Worm (Caenorhabditis elegans) whole organism, L4/young adult: ENCODE data around the gene gid-7.

Source experiments
- W03F9.2 ChIP-seq: fragments of 150-350 bp; optimal IDR thresholded peaks from 2 replicates; lab custom pipeline; 2014; ENCODE audit warnings: missing biosample characterization, missing genetic modification characterization
- dao-5 ChIP-seq: sonication (generic microtip); optimal IDR thresholded peaks from 2 replicates; lab custom pipeline; 2016; ENCODE audit warnings: missing genotype, missing genetic modification characterization, moderate library complexity, missing compliant biosample characterization
- him-1 ChIP-seq: sonication (generic microtip); optimal IDR thresholded peaks from 2 replicates; lab custom pipeline; 2016; ENCODE audit warnings: missing genotype, missing genetic modification reagents, missing genetic modification characterization, missing compliant biosample characterization

The gid-7 gene

DNA sequence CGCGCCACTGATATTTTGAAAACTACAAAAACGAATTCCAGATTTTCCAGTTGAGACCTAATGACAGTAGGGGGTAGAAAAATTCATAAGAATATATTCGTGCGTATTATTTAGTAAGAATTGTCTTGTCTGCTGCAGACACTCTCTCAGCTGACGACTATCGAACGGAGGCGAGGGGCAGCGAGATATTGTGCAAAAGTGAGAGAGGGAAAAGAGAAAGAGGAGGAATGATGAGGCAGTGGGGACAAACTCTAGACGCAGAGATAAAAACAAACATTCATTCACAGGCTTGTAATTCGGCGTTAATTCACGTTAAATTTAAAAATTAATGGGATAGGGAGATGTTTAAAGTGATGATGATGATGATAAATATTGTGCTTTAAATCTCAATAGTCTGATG lies at the start of gene gid-7:
TSS of gene gid-7 (minus strand) at position 188 of the 400 bp plus-strand sequence.
- TF ChIP-seq dao-5 (tag; lab: Kevin White, UChicago): no peak
- no peak for TF ChIP-seq him-1 (tag; lab: Kevin White, UChicago)
- TF ChIP-seq W03F9.2: no peak

DNA sequence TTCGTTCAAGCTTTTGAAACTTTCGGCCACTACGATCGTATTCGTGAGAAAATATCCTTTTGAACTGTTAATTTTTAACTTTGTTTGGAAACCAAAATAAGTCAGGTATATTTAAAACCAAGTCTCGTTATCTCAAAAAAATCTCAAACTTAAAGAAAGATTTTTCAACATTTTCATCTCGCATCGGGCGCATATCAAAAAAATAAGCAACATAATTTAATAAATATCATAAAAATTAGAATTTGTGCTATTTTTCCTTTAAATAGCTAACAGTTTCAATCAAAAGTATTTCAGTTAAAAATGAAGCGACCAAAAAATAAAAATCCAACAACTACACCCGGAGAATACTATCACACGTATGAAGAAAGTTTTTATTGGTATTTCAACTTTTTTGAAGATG lies 49.1 kb upstream of the gid-7 start, which contains the start of gene srw-7:
TSS of gene srw-7 (plus strand) at position 301 of the 400 bp plus-strand sequence.
- no peak for TF ChIP-seq W03F9.2
- no peak for TF ChIP-seq him-1 (tag; lab: Kevin White, UChicago)
- no peak for TF ChIP-seq dao-5 (tag; lab: Kevin White, UChicago)

DNA sequence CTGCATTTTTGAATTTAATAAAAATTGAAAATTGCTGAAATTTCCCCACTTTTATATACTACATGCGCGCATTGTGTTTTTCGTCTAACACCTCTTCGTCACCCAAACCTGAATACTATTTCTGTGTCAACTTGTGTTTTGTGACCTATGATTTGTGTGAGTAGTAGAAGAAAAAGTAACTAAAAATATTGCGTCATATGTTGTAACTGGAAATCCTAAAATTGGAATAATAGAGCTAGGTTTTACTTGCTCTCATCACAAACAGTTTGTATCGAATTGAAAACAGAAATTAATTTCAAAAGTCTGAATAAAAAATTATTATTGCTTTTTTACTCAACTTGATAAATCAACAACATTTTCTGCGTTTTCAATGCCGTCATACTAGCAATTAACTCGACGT lies 48.6 kb upstream of the gid-7 start, which contains the start of gene R08F11.4:
TSS of gene R08F11.4 (minus strand) at position 29 of the 400 bp plus-strand sequence.
- TF ChIP-seq W03F9.2 (no peak), dao-5 (tag; lab: Kevin White, UChicago) (no peak), him-1 (tag; lab: Kevin White, UChicago) (no peak)

DNA sequence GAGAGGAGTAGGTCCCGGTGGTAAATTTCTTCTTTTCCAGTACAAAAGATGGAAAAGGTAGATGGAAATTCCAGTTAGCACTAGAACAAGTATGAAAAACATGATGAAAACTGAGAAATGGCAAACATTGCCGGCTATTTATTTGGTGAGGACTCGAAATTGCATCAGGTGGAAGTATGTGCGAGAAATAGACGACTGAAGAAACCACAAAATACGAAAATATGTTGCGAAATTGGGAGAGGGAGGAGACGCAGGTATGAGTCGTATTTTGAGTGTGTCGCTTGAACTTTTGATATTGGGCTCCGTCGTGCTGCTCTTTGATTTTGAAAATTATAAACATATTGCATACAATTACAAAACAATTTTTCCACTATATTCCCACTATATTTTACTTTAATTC lies 46.5 kb upstream of the gid-7 start, which contains the start of gene cyp-33C8:
TSS of gene cyp-33C8 (minus strand) at position 200 of the 400 bp plus-strand sequence.
- TF ChIP-seq him-1 (tag; lab: Kevin White, UChicago) (no peak), W03F9.2 (no peak), dao-5 (tag; lab: Kevin White, UChicago) (no peak)

DNA sequence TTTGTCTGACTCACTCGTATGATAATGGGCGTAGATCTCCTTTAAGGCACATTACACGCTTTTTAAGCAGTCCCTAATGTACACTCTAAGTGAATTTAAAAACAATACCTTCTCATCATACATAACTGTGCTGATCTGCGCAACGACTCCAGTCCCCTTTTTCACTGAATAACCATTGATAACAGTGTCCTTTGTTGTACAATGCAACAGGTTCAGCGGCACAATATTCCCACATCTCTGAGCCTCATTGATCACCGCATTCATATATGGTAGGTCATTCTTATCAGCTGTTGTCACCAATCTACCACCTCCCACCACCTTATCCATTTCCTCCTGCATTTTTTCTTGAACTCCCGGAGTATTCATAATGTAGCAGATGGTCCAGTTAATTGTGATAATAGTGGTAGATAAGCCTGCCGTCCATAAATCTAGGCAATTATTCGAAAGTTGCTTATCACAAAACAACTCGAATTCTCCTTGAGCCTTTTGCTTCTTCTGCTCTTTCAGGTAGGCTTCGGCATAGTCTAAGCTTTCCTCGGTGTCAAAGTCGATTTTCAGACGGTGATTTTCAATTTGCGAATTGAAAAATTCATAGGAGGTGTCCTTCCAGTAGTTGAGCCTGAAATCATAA lies 45.0 kb upstream of the gid-7 start:
- TF ChIP-seq dao-5 (tag; lab: Kevin White, UChicago) (no peak), W03F9.2 (no peak), him-1 (tag; lab: Kevin White, UChicago) (no peak)

DNA sequence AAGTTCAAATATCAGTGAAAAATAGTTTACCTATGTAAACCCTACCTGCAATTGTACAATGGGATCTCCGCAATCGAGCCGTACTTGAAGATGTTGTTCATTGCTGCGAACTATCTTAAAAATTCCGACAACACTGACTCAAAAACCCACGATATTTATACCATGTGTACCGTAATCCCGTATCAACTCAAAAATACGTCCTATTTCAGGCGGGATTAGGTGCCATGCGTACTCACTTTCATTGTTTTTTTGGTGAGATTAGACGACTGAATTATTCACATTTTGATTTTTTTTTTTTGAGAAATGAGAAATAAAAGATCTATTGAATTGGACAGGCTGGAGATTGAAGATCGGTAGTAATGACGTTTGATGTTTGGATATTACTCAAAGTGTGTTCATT lies 43.5 kb upstream of the gid-7 start, which contains the start of gene srt-30:
TSS of gene srt-30 (minus strand) at position 101 of the 400 bp plus-strand sequence.
- TF ChIP-seq dao-5 (tag; lab: Kevin White, UChicago): no peak
- TF ChIP-seq W03F9.2: no peak
- TF ChIP-seq him-1 (tag; lab: Kevin White, UChicago): no peak

DNA sequence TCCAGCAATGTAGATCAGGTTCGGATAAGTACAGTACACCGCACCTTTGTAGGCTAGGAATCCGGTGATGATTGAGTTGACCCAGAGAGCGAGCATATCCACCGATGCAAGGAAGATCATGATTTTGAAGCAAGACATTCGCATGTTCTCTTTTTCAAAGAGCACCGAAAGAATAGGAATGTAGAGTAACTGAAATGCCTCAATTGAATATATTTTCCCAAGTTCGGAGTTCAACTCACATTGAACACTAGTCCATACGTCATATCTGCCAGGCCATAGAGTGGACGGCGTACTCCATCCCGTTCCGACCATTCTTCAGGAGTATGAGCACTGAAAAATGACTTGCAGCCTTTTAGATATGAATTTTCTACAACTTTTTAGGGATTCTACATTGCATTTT lies 42.9 kb upstream of the gid-7 start:
- TF ChIP-seq dao-5 (tag; lab: Kevin White, UChicago) (no peak), W03F9.2 (no peak), him-1 (tag; lab: Kevin White, UChicago) (no peak)

DNA sequence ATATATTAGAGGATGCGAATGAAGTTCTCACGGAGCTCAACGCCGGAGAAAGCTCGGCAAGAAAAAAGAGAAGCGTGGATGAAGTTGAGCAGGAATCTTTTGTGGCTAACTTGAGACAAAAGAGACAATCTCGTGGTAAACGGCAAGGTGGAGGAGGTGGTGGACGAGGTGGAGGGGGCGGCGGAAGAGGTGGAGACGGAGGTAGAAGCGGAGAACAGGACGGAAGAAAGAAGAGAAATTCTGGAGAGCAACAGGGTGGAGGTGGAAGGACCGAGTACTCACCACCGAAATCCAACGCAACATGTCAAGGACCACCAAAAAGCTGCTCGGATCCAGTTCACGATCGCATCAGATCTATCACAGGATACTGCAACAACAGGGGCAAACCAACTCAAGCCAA lies 33.5 kb upstream of the gid-7 start:
- TF ChIP-seq him-1 (tag; lab: Kevin White, UChicago) (no peak), W03F9.2 (no peak), dao-5 (tag; lab: Kevin White, UChicago) (no peak)

DNA sequence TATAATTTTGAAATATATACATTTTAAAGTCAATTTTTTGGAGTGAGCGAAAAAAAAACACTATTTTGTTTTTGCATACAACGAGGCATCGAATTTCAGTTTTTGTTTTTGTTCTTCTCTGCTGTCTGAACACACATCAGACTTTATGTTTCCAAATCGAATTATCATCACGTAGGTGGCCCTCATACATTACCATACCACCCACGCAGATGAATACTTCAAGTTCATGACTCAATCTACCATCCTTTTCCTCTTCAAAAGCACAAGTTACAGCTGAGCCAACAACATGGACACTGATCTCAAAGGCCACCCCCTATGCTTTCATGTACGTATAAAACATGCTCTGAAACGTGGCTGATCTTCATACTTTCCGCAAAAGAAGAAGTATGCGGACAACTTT lies 32.9 kb upstream of the gid-7 start, which contains the start of gene R08F11.7:
TSS of gene R08F11.7 (plus strand) at position 301 of the 400 bp plus-strand sequence.
- TF ChIP-seq dao-5 (tag; lab: Kevin White, UChicago) (no peak), W03F9.2 (no peak), him-1 (tag; lab: Kevin White, UChicago) (no peak)

DNA sequence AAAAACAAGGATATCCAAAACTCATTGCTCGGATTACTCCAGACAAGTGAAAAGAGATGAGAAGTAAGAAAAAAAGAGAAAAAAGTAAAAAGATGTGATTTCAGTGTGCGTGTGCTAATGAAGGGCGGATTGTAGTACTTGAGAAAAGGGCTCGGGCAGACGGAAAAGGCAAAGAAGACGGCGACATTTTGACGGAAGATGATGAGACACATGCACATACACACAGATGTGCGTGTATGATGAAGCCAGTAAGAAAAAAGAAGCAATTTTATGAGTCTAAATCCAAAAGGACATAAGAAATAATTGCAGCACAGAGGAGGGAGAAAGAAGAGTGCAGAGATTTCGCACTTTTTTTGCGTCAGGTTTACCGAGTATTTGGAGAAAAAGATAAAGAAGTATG lies 31.7 kb upstream of the gid-7 start:
- TF ChIP-seq W03F9.2 (no peak), dao-5 (tag; lab: Kevin White, UChicago) (no peak), him-1 (tag; lab: Kevin White, UChicago) (no peak)

DNA sequence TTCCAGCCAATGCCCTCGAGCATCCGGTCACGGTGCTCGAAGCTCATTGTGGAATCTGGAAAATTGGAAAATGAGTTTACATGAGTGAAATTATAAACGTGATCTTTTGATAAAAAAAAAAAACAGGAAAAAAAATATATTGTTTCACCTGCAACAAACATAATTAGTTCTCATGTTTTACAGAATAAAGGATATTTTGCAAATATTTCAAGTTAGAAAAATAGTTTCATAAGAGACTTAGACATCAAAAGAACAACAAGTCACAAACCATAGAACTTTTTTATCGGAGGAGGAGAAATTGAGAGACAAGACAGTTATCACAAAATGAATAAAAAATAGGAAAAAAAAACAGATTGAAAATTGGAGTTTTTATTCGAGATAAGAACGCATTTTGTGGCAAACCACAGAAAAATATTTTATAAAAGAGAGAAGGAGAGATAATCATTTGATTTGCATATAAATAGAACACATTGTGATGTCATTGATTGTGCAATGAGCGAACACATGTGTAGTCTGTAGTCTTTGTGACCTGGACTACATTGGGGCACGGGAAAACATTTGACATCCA lies 27.4 kb upstream of the gid-7 start, which contains the start of gene R08F11.1:
TSS of gene R08F11.1 (minus strand) at position 51 of the 568 bp plus-strand sequence.
- TF ChIP-seq him-1 (tag; lab: Kevin White, UChicago) (no peak), W03F9.2 (no peak), dao-5 (tag; lab: Kevin White, UChicago) (no peak)

DNA sequence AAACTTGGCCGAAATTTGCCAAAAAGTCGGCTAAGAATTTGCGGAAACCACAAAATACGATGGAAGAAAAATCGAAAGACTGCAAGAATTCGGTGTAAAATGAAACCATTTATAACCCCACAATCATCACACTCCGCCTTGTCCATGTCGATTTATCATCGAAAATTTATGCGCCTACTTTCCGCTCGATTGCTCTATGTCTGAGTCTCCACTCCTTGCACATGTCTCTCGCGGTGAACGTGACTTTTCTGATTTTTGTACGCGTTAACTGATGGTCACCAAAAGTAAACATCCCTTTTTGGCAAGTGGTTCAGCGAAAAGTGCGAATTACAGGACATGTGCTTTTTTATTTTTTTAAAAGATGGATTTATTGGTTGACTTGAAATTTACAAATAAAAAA lies 20.1 kb upstream of the gid-7 start:
- TF ChIP-seq dao-5 (tag; lab: Kevin White, UChicago) (no peak), W03F9.2 (no peak), him-1 (tag; lab: Kevin White, UChicago) (no peak)

DNA sequence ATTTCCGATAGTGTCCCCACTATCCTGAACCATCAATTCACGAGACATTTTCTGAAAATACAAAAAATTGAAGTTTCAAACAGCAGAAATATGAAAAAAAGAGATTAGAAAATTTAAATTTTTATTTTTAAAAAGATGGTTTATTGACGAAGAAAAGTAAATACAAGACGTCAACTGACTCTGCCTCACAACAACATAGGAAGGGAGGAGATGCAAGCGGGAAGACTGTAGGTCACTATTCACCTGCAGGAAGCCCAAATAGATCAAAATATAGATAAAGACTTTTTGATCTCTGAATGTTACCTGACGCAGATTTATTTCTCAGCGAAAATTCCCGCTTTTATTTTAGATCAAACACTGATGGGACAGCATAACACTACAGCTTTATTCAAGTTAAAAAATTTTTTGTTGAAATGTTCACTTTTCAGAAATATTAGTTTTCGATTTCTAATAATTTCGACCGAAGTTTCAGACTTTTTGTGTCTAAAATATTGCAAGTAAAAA lies 19.3 kb upstream of the gid-7 start, which contains the start of gene cysl-3:
TSS of gene cysl-3 (minus strand) at position 51 of the 504 bp plus-strand sequence.
- TF ChIP-seq him-1 (tag; lab: Kevin White, UChicago): no peak
- no peak for TF ChIP-seq W03F9.2
- no peak for TF ChIP-seq dao-5 (tag; lab: Kevin White, UChicago)

DNA sequence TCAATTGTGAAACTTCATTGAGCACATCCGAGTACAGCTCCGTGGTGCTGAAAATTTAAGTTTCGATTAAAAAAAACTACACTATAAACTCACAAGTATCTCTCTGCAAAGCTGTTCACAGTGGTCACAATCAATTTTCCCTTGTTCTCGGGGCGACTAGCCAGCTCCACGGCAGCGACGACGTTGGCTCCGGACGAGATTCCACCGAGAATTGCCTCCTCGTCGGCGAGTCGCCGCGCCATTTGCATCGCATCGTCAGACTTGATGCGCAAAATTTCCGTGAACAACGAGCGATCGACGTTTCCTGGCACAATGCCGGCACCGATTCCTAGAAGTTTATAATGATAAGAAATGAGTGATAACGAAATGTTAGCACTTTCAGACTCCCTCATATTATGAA lies 17.8 kb upstream of the gid-7 start:
- TF ChIP-seq W03F9.2: no peak
- TF ChIP-seq dao-5 (tag; lab: Kevin White, UChicago): no peak
- no peak for TF ChIP-seq him-1 (tag; lab: Kevin White, UChicago)
